Worm (Caenorhabditis elegans): ENCODE results near the gene D2045.8.

DNA sequence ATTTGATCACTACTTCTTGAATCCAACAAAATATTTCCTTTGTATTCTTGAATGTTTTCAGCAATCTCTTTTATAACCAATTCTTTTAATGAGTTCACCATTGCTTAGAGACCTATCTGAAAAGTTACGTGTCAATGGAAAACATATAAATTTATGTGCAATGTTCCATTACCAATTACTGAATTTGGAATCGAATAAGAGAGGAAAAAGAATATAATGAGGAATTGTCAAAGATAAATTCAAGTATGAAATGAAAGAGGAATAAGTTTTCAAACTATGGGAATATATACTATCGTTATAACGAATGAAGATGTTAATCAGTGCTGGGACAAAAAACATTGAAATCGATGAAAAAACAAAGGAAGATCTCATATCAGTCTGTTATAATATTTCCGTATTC, 31.1 kb upstream of the D2045.8 start, which contains the start of gene H04D03.4:
- no peak for TF ChIP-seq pros-1 (tag; optimal IDR thresholded peaks at IDR 0.05)
- TF ChIP-seq unc-3 (GFP tag; conservative IDR thresholded peaks at IDR 0.05): no peak
- TF ChIP-seq unc-3 (tag; optimal IDR thresholded peaks at IDR 0.05): no peak
- TF ChIP-seq lin-11 (tag; optimal IDR thresholded peaks at IDR 0.05): no peak
- no peak for TF ChIP-seq madf-2 (tag; optimal IDR thresholded peaks at IDR 0.05)
- no peak for TF ChIP-seq elt-2 (tag; optimal IDR thresholded peaks at IDR 0.05)
- no peak for TF ChIP-seq dmd-4 (tag; optimal IDR thresholded peaks at IDR 0.05; ENCODE audit: borderline replicate concordance)
- TF ChIP-seq ceh-9 (tag; optimal IDR thresholded peaks at IDR 0.05): no peak
- TF ChIP-seq hlh-15 (tag; optimal IDR thresholded peaks at IDR 0.05): no peak
- no peak for TF ChIP-seq ama-1 (optimal IDR thresholded peaks at IDR 0.05)
- no peak for TF ChIP-seq pha-4 (tag; optimal IDR thresholded peaks at IDR 0.05)
- no peak for TF ChIP-seq nhr-11 (tag; optimal IDR thresholded peaks at IDR 0.05)
- no peak for TF ChIP-seq unc-86 (tag; optimal IDR thresholded peaks at IDR 0.05)
- TF ChIP-seq zip-5 (tag; optimal IDR thresholded peaks at IDR 0.05): no peak
- TF ChIP-seq sox-4 (tag; optimal IDR thresholded peaks at IDR 0.05): no peak
